Fruit fly (Drosophila melanogaster): ENCODE measurements around the gene Gr93c.

Gene Gr93c

dm6 chr3R:21859509-21859908 is 14.4 kb upstream of the Gr93c start (continued):
- TF ChIP-seq dsx (GFP tag; optimal IDR thresholded peaks at IDR 0.05; ENCODE audit: poor library complexity, severe bottlenecking) (peak; percentile 85), CG11762 (GFP tag; optimal IDR thresholded peaks at IDR 0.05; ENCODE audit: insufficient read depth) (peak; percentile 68), spab (GFP tag; optimal IDR thresholded peaks at IDR 0.05) (peak; percentile 82), CG4318 (GFP tag; optimal IDR thresholded peaks at IDR 0.05) (peak; percentile 86), Eip93F (GFP tag; optimal IDR thresholded peaks at IDR 0.05) (peak; percentile 93), lz (GFP tag; optimal IDR thresholded peaks at IDR 0.05) (peak; percentile 96), CG6276 (GFP tag; optimal IDR thresholded peaks at IDR 0.05) (peak; percentile 78), Hr39 (GFP tag; optimal IDR thresholded peaks at IDR 0.05) (peak; percentile 96), Gug (GFP tag; IDR thresholded peaks at IDR 0.05) (peak; percentile 69), CG10631 (GFP tag; optimal IDR thresholded peaks at IDR 0.05) (peak; percentile 88), topi (GFP tag; optimal IDR thresholded peaks at IDR 0.05) (peak; percentile 94), CG34406 (GFP tag; optimal IDR thresholded peaks at IDR 0.05) (peak; percentile 91), CG16779 (tag; optimal IDR thresholded peaks at IDR 0.05) (peak; percentile 76), Ets21C (GFP tag; optimal IDR thresholded peaks at IDR 0.05) (peak; percentile 95), dac (GFP tag; optimal IDR thresholded peaks at IDR 0.05) (peak; percentile 78), Smox (GFP tag; optimal IDR thresholded peaks at IDR 0.05) (peak; percentile 96), achi (GFP tag; optimal IDR thresholded peaks at IDR 0.05) (peak; percentile 92), CG32006 (GFP tag; optimal IDR thresholded peaks at IDR 0.05) (peak; percentile 94), Eip78C (GFP tag) (peak; percentile 98), CG3032 (tag; optimal IDR thresholded peaks at IDR 0.05) (peak; percentile 82), CG7368 (GFP tag; optimal IDR thresholded peaks at IDR 0.05) (peak; percentile 81), CG1621 (tag; optimal IDR thresholded peaks at IDR 0.05) (peak; percentile 77)

dm6 chr3R:21858290-21858875 is 13.3 kb upstream of the Gr93c start:
- TF ChIP-seq Hr4 (GFP tag; optimal IDR thresholded peaks at IDR 0.05) (no peak), CG3032 (tag; optimal IDR thresholded peaks at IDR 0.05) (no peak), net (GFP tag; optimal IDR thresholded peaks at IDR 0.05) (peak; percentile 17), salr (GFP tag; optimal IDR thresholded peaks at IDR 0.05) (peak in 1 of 2 experiments; percentile 16), Lpt (GFP tag; optimal IDR thresholded peaks at IDR 0.05) (no peak), eg (GFP tag; IDR thresholded peaks at IDR 0.05) (peak; percentile 27; the same call in 1 of the 3 replicates), fkh (GFP tag; optimal IDR thresholded peaks at IDR 0.05) (no peak), Eip93F (GFP tag; optimal IDR thresholded peaks at IDR 0.05) (no peak), Eip78C (GFP tag) (no peak), cyc (GFP tag; optimal IDR thresholded peaks at IDR 0.05) (no peak)

dm6 chr3R:21857509-21857908 is 12.4 kb upstream of the Gr93c start:
- TF ChIP-seq cyc (GFP tag; optimal IDR thresholded peaks at IDR 0.05) (peak; percentile 19), Sox14 (GFP tag; optimal IDR thresholded peaks at IDR 0.05) (no peak), esn (GFP tag; optimal IDR thresholded peaks at IDR 0.05) (peak; percentile 4), CG8119 (GFP tag; IDR thresholded peaks at IDR 0.05) (0 out of 3 replicates have a peak, but pooled peaks have one; percentile 22), acj6 (GFP tag; optimal IDR thresholded peaks at IDR 0.05) (peak; percentile 8), Hr39 (GFP tag; optimal IDR thresholded peaks at IDR 0.05) (peak; percentile 17), OdsH (GFP tag; optimal IDR thresholded peaks at IDR 0.05) (peak; percentile 3), lz (GFP tag; optimal IDR thresholded peaks at IDR 0.05) (peak; percentile 3), CG6276 (GFP tag; optimal IDR thresholded peaks at IDR 0.05) (no peak), Ets96B (tag; optimal IDR thresholded peaks at IDR 0.05) (no peak), svp (GFP tag) (peak; percentile 68), CG3032 (tag; optimal IDR thresholded peaks at IDR 0.05) (no peak), CG31627 (GFP tag; optimal IDR thresholded peaks at IDR 0.05) (peak; percentile 2), Eip78C (GFP tag) (peak; percentile 71), Met (GFP tag; optimal IDR thresholded peaks at IDR 0.05) (peak; percentile 40)

Measured in whole organism, prepupa.